Worm (Caenorhabditis elegans) whole organism, L2 larva: ENCODE measurements around the gene Y46G5A.34.

Experiments used
- F13H6.1 ChIP-seq: sonication (generic microtip); optimal IDR thresholded peaks from 2 replicates; lab custom pipeline; 2016; ENCODE audit warnings: missing genetic modification characterization, missing compliant biosample characterization
- ZK546.5 ChIP-seq: sonication (generic microtip); optimal IDR thresholded peaks from 2 replicates; lab custom pipeline; 2017; ENCODE audit warnings: missing biosample characterization, missing genetic modification characterization
- alr-1 ChIP-seq: fragments of 150-350 bp; optimal IDR thresholded peaks from 2 replicates; lab custom pipeline; 2014; ENCODE audit warnings: missing biosample characterization, missing genetic modification characterization
- aly-2 ChIP-seq: fragments of 150-350 bp; optimal IDR thresholded peaks from 2 replicates; lab custom pipeline; 2014; ENCODE audit warnings: missing biosample characterization, missing genetic modification characterization
- lin-13 ChIP-seq: fragments of 150-350 bp; optimal IDR thresholded peaks from 2 replicates; lab custom pipeline; 2014; ENCODE audit warnings: missing biosample characterization, missing genetic modification reagents, missing genetic modification characterization
- nhr-11 ChIP-seq: fragments of 150-350 bp; optimal IDR thresholded peaks from 2 replicates; lab custom pipeline; 2014; ENCODE audit warnings: missing biosample characterization, missing genetic modification characterization
- skn-1 ChIP-seq: sonication (generic microtip); optimal IDR thresholded peaks from 2 replicates; lab custom pipeline; 2017; ENCODE audit warnings: missing biosample characterization, missing genetic modification characterization
- snpc-4 ChIP-seq: fragments of 150-350 bp; optimal IDR thresholded peaks from 2 replicates; lab custom pipeline; 2014; ENCODE audit warnings: missing biosample characterization, missing genetic modification characterization
- unc-39 ChIP-seq: fragments of 150-350 bp; optimal IDR thresholded peaks from 2 replicates; lab custom pipeline; 2014; ENCODE audit warnings: missing biosample characterization, missing genetic modification characterization
- ztf-4 ChIP-seq: fragments of 150-350 bp; optimal IDR thresholded peaks from 2 replicates; lab custom pipeline; 2014; ENCODE audit warnings: missing biosample characterization, missing genetic modification characterization

ce11 chrII:12823437-12823836, 47.0 kb downstream of the Y46G5A.34 start, which contains the start of gene Y46G5A.36:
- TF ChIP-seq alr-1 (tag; lab: Kevin White, UChicago) (no peak), F13H6.1 (no peak), ZK546.5 (tag; lab: Kevin White, UChicago) (no peak), snpc-4 (tag; lab: Kevin White, UChicago) (no peak), ztf-4 (tag; lab: Kevin White, UChicago) (no peak), aly-2 (tag; lab: Kevin White, UChicago) (no peak), nhr-11 (tag; lab: Kevin White, UChicago) (no peak), lin-13 (GFP tag; lab: Kevin White, UChicago) (no peak), unc-39 (tag; lab: Kevin White, UChicago) (no peak), skn-1 (tag; lab: Kevin White, UChicago) (no peak)
